Worm (Caenorhabditis elegans): ENCODE results near the gene srbc-49.

Gene srbc-49

DNA sequence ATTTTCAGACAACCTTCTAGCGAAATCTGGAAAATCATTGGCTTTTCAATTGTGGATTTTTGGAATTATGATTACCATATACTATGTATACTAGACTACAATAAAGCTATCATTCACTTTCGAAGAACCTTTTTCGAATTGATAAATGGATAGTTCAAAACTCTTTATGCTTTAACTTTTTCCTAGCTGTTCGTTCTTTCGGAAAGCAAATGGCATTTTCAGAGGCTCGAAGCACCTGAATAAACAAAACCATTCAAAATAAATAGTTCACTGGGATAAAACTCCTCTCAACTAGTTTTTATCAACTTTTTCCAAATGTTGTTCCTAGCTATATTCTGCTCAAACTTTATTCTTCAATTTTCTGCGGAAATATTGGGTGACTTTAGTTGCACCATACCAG, 40.4 kb upstream of the srbc-49 start, which contains the start of gene T26E4.2:
Gene T26E4.2 (plus strand): TSS at position 301 of the 400 bp plus-strand sequence.
- TF ChIP-seq fkh-10 (GFP tag; optimal IDR thresholded peaks at IDR 0.05) (no peak), hlh-4 (tag; optimal IDR thresholded peaks at IDR 0.05) (no peak), aha-1 (tag; optimal IDR thresholded peaks at IDR 0.05) (no peak), isw-1 (GFP tag; IDR thresholded peaks at IDR 0.05) (no peak), sptf-1 (tag; optimal IDR thresholded peaks at IDR 0.05) (no peak), snpc-4 (tag; optimal IDR thresholded peaks at IDR 0.05) (no peak), dsc-1 (tag; optimal IDR thresholded peaks at IDR 0.05) (no peak)

DNA sequence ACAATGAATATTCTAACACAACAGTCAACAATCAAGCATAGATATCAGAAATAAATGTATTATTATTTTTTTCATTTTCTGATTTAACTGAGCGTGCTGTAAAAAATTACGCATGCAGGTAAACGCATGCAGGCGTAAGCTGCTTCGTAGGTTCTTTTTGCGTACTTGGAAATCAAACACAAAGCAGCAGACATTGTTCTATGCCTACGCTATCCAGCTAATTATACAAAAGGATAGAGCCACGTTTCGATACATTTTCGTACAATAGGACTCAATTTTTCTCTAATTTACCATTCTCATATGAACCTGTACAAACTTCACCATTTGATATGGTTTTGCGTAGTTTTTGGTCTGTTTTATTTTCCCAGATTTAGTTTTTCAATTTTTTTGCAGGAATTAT, 39.0 kb upstream of the srbc-49 start, which contains the start of gene T26E4.3:
Gene T26E4.3 (plus strand): TSS at position 301 of the 400 bp plus-strand sequence.
- TF ChIP-seq nhr-84 (tag; optimal IDR thresholded peaks at IDR 0.05) (no peak), ceh-8 (GFP tag; optimal IDR thresholded peaks at IDR 0.05) (no peak), pag-3 (tag; optimal IDR thresholded peaks at IDR 0.05; ENCODE audit: borderline replicate concordance, insufficient read depth) (no peak), aha-1 (tag; optimal IDR thresholded peaks at IDR 0.05) (no peak), sox-4 (tag; optimal IDR thresholded peaks at IDR 0.05) (no peak), fkh-4 (tag; optimal IDR thresholded peaks at IDR 0.05; ENCODE audit: borderline replicate concordance) (no peak)

DNA sequence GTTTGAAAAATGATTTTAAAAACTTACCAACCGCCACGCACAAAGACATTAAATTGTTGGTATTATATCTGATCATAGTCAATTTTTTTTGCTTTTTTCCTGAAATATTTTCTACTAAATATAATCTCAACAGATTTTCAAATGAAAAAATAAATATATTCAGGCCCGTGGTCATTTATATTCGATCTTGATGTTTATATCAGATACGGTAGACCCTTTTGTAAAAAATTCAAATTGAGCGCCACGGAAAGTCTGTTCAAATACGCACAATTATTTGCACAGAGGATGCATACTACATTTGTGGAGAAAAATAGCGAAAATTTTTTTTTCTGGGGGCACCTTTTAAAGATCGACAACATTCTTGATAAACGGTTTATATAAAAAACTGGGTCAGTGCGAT, 29.1 kb upstream of the srbc-49 start, which contains the start of gene T26E4.4:
Gene T26E4.4 (minus strand): TSS at position 101 of the 400 bp plus-strand sequence.
- TF ChIP-seq aly-2 (tag; optimal IDR thresholded peaks at IDR 0.05) = no peak
- TF ChIP-seq unc-62 (GFP tag; optimal IDR thresholded peaks at IDR 0.05) = no peak
- TF ChIP-seq zag-1 (tag; optimal IDR thresholded peaks at IDR 0.05) = no peak
- TF ChIP-seq lin-39 (tag; optimal IDR thresholded peaks at IDR 0.05) = no peak
- TF ChIP-seq C34B4.2 (tag; optimal IDR thresholded peaks at IDR 0.05) = no peak
- no peak for TF ChIP-seq lin-15B (tag; optimal IDR thresholded peaks at IDR 0.05)
- no peak for TF ChIP-seq dsc-1 (tag; optimal IDR thresholded peaks at IDR 0.05)
- no peak for TF ChIP-seq fkh-4 (tag; optimal IDR thresholded peaks at IDR 0.05; ENCODE audit: borderline replicate concordance)
- TF ChIP-seq grh-1 (GFP tag; IDR thresholded peaks at IDR 0.05) = no peak
- TF ChIP-seq sup-37 (GFP tag; optimal IDR thresholded peaks at IDR 0.05) = no peak
- TF ChIP-seq blmp-1 (tag; optimal IDR thresholded peaks at IDR 0.05) = no peak
- TF ChIP-seq ceh-90 (tag; optimal IDR thresholded peaks at IDR 0.05) = no peak
- no peak for TF ChIP-seq nhr-76 (tag; optimal IDR thresholded peaks at IDR 0.05)
- TF ChIP-seq C04F5.9 (tag; optimal IDR thresholded peaks at IDR 0.05) = no peak
- TF ChIP-seq swsn-7 (tag; optimal IDR thresholded peaks at IDR 0.05) = no peak

DNA sequence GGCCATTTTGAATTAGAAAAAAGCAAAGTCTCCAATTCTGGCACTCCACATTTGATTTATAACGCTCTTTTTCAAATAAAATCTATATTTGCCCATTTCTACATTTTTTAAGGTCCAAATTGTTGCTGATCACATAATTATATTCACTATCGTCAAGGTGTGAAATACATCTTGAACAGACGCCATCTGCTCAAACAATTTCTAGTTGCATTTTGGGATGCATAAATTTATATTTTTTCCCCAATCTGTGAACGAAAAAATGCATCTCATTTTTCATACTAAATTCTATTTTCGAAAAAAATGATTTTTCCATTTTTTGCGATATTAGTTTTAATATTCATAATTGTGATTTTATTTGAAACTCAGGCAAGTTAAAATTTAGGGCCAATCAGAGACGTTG, 28.2 kb upstream of the srbc-49 start, which contains the start of gene T26E4.7:
Gene T26E4.7 (plus strand): TSS at position 301 of the 400 bp plus-strand sequence.
- TF ChIP-seq zag-1 (tag; optimal IDR thresholded peaks at IDR 0.05) (no peak), pqm-1 (tag; optimal IDR thresholded peaks at IDR 0.05) (no peak), snu-23 (GFP tag; optimal IDR thresholded peaks at IDR 0.05) (no peak), ztf-11 (tag; optimal IDR thresholded peaks at IDR 0.05) (no peak), hpl-2 (GFP tag; optimal IDR thresholded peaks at IDR 0.05) (no peak), ces-1 (GFP tag; optimal IDR thresholded peaks at IDR 0.05) (no peak), tlp-1 (tag; optimal IDR thresholded peaks at IDR 0.05) (no peak), lir-3 (tag; optimal IDR thresholded peaks at IDR 0.05; ENCODE audit: poor library complexity) (no peak), ceh-82 (tag; optimal IDR thresholded peaks at IDR 0.05) (no peak), dsc-1 (tag; optimal IDR thresholded peaks at IDR 0.05) (no peak), fos-1 (tag; optimal IDR thresholded peaks at IDR 0.05) (no peak)

DNA sequence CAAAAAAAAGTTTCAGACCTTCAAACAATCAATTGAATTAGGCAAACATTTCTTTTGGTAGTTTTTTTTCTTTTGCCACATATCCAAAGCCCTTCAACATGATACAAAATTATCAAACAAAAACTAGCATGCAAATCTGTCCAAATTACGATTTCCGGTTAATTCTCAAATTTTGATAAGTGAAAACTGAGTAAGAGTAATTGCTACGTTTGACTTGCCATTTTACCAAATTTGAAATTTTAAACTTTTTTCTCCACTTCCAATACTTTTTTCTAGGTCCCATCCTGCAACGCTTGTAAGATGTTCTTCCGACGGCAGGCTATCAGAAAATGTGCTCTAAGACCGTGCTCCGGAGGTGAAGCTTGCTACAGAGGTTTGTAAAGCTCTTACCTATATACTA, 25.4 kb upstream of the srbc-49 start, which contains the start of gene nhr-223:
Gene nhr-223 (plus strand): TSS at position 301 of the 400 bp plus-strand sequence.
- TF ChIP-seq lin-13 (GFP tag; optimal IDR thresholded peaks at IDR 0.05) (no peak), egl-13 (tag; optimal IDR thresholded peaks at IDR 0.05) (no peak), zip-4 (GFP tag; optimal IDR thresholded peaks at IDR 0.05) (no peak), ets-5 (GFP tag; IDR thresholded peaks at IDR 0.05) (no peak), ceh-8 (GFP tag; optimal IDR thresholded peaks at IDR 0.05) (no peak), elt-3 (tag; optimal IDR thresholded peaks at IDR 0.05) (no peak), nhr-12 (tag; optimal IDR thresholded peaks at IDR 0.05) (no peak), nhr-84 (tag; optimal IDR thresholded peaks at IDR 0.05) (no peak), C34B4.2 (tag; optimal IDR thresholded peaks at IDR 0.05) (no peak), efl-1 (optimal IDR thresholded peaks at IDR 0.05) (no peak), efl-1 (GFP tag; optimal IDR thresholded peaks at IDR 0.05 in 1 of 2) (no peak), irx-1 (tag; optimal IDR thresholded peaks at IDR 0.05) (no peak)

Data from whole organism, L1 larva.